Fruit fly (Drosophila melanogaster) whole organism: ENCODE data around the gene CG18666.

Experiments
- CG8478 ChIP-seq: fragments of >200 bp; optimal IDR thresholded peaks from 2 replicates; lab custom pipeline; 2018; ENCODE audit warnings: inconsistent platforms
- Dll ChIP-seq: fragments of >200 bp; optimal IDR thresholded peaks from 2 replicates; lab custom pipeline; 2017
- EcR ChIP-seq, 2 experiments: fragments of >200 bp; optimal IDR thresholded peaks; 2 replicates each; lab custom pipeline; 2017; ENCODE audit warnings: missing biosample characterization in 2 of 2, missing genetic modification characterization in 2 of 2, missing genetic modification reagents in 2 of 2
- pan ChIP-seq: fragments of >200 bp; optimal IDR thresholded peaks from 2 replicates; lab custom pipeline; 2017
- psq ChIP-seq: fragments of >200 bp; optimal IDR thresholded peaks from 2 replicates; lab custom pipeline; 2017
- usp ChIP-seq: fragments of >200 bp; optimal IDR thresholded peaks from 2 replicates; lab custom pipeline; 2017; ENCODE audit warnings: missing biosample characterization, missing genetic modification characterization, mixed read lengths

CG18666 gene

DNA sequence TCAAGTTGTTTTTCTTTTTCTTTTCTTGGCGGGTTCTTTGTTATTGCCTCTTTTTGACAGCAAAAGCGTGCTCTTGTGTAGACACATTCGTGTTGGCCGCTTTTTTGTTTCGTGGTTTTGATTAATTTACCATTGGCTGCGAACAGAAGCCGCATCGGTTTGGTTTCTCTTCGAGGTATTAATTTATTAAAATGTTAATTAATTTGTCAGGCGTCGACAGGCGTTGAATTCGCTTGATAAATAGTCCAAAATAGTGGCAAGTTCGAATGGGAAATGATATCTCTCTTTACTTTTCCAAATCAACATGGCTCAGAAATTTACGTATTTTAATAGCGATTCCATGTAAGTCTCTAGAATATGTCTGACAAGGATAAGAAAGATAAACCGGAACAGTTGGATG lies at the start of gene CG18666:
CG18666 (plus strand) TSS at position 301 of the 400 bp plus-strand sequence.
- TF ChIP-seq pan (lab: Kevin White, UChicago): no peak
- no peak for TF ChIP-seq usp
- no peak for TF ChIP-seq psq (lab: Kevin White, UChicago)
- no peak for TF ChIP-seq Dll (lab: Kevin White, UChicago)
- TF ChIP-seq CG8478 (lab: Kevin White, UChicago): no peak
- TF ChIP-seq EcR (GFP tag; optimal IDR thresholded peaks at IDR 0.05; lab: Kevin White, UChicago): no peak

dm6 chr2L:10986138-10986537 lies 48.5 kb upstream of the CG18666 start:
- no peak for TF ChIP-seq EcR (GFP tag; optimal IDR thresholded peaks at IDR 0.05; lab: Kevin White, UChicago)
- TF ChIP-seq pan (lab: Kevin White, UChicago): no peak
- TF ChIP-seq Dll (lab: Kevin White, UChicago): no peak
- no peak for TF ChIP-seq psq (lab: Kevin White, UChicago)
- TF ChIP-seq CG8478 (lab: Kevin White, UChicago): no peak
- TF ChIP-seq usp: no peak

- TF ChIP-seq pan (lab: Kevin White, UChicago) (no peak), Dll (lab: Kevin White, UChicago) (no peak), psq (lab: Kevin White, UChicago) (no peak)
Observed at dm6 chr2L:10987370-10987853, 47.2 kb upstream of the CG18666 start, which contains the start of the genes piwi and CG12253. TSS of gene piwi (minus strand) at chr2L:10987420. TSS of gene CG12253 (plus strand) at chr2L:10987806.

dm6 chr2L:10988026-10988425 lies 46.6 kb upstream of the CG18666 start:
- TF ChIP-seq usp (no peak), psq (lab: Kevin White, UChicago) (no peak), Dll (lab: Kevin White, UChicago) (no peak)

DNA sequence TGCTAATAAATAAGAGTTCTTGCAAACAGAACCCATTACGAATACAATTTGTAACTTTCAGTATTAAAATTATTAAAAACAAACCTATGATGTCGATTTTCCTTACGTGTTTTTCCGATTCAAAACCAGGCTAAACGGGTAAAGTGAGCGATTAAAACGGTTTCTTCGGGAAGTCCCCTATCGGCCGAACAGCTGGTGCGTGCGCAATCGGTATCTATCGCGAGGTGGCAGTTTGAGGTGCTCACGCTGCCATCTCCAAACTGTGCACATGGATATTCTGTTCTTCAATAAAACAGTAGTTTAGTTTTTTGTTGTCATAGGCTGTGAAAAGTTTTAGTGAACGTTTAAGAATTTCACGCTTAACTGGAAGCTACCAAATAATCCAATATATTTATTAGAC lies 45.4 kb upstream of the CG18666 start, which contains the start of gene TTLL4A:
TTLL4A (plus strand) TSS at position 240 of the 400 bp plus-strand sequence.
- TF ChIP-seq CG8478 (lab: Kevin White, UChicago) (no peak), psq (lab: Kevin White, UChicago) (no peak), usp (no peak), Dll (lab: Kevin White, UChicago) (no peak), pan (lab: Kevin White, UChicago) (no peak), EcR (GFP tag; optimal IDR thresholded peaks at IDR 0.05; lab: Kevin White, UChicago) (no peak)

- TF ChIP-seq EcR (GFP tag; optimal IDR thresholded peaks at IDR 0.05; lab: Kevin White, UChicago) (no peak), pan (lab: Kevin White, UChicago) (no peak), usp (no peak), Dll (lab: Kevin White, UChicago) (no peak), CG8478 (lab: Kevin White, UChicago) (no peak), psq (lab: Kevin White, UChicago) (no peak)
Observed at dm6 chr2L:11001376-11002122, 33.0 kb upstream of the CG18666 start, which contains the start of the genes aub and lectin-33A. TSS of gene aub (minus strand) at chr2L:11001476. TSS of gene lectin-33A (plus strand) at chr2L:11002072.

- no peak for TF ChIP-seq usp
- TF ChIP-seq Dll (lab: Kevin White, UChicago): no peak
- TF ChIP-seq pan (lab: Kevin White, UChicago): no peak
- TF ChIP-seq CG8478 (lab: Kevin White, UChicago): no peak
- no peak for TF ChIP-seq EcR (GFP tag; optimal IDR thresholded peaks at IDR 0.05; lab: Kevin White, UChicago)
- no peak for TF ChIP-seq psq (lab: Kevin White, UChicago)
Observed at dm6 chr2L:11003925-11004673, 30.5 kb upstream of the CG18666 start, which contains the start of gene RpL9. TSS of gene RpL9 (minus strand) at chr2L:11004189.

DNA sequence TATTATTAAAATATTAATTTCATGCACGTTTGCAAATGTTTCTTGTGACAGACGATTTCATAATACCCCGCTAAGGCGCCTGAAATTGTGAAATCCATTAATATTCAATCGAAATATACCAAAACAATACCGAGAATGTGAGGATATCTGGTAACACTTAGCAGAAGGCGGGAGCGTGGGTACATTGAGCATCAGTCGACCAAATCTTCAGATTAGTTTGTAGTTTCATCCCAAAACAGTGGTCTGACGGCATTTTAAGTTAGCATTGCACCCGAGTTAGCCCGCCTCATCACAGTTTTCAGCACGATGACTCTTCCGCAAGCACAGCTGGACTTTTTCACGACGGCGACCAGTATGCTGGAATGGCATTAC lies 29.9 kb upstream of the CG18666 start, which contains the start of gene Nup154:
Nup154 (plus strand) TSS at position 147 of the 372 bp plus-strand sequence.
- TF ChIP-seq Dll (lab: Kevin White, UChicago): no peak
- no peak for TF ChIP-seq usp
- no peak for TF ChIP-seq EcR (GFP tag; optimal IDR thresholded peaks at IDR 0.05; lab: Kevin White, UChicago)

DNA sequence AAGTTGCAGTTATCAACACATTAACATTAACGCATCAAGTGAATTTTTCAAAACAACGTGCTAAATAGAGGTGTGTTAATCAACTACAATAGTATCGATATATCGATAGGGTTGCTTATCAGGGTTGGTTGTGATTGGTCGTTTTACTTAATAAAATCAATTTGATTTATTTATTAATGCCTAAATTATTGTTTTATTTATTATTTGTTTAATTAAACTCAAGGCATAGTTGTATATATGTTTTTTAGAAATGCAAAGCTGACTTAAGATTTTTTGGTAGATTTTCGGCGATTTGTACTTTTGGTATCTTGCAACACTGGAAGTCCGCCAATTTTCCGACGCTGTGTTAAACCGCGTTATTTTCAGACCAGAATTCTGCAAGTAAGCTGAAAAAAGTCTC lies 23.6 kb upstream of the CG18666 start, which contains the start of the genes Art8 and dUTPase:
Art8 (minus strand) TSS at position 88 of the 400 bp plus-strand sequence.
dUTPase (plus strand) TSS at position 314 of the 400 bp plus-strand sequence.
- no peak for TF ChIP-seq EcR (GFP tag; optimal IDR thresholded peaks at IDR 0.05; lab: Kevin White, UChicago)
- TF ChIP-seq psq (lab: Kevin White, UChicago): no peak
- no peak for TF ChIP-seq Dll (lab: Kevin White, UChicago)
- TF ChIP-seq CG8478 (lab: Kevin White, UChicago): no peak
- TF ChIP-seq usp: no peak
- TF ChIP-seq pan (lab: Kevin White, UChicago): no peak

DNA sequence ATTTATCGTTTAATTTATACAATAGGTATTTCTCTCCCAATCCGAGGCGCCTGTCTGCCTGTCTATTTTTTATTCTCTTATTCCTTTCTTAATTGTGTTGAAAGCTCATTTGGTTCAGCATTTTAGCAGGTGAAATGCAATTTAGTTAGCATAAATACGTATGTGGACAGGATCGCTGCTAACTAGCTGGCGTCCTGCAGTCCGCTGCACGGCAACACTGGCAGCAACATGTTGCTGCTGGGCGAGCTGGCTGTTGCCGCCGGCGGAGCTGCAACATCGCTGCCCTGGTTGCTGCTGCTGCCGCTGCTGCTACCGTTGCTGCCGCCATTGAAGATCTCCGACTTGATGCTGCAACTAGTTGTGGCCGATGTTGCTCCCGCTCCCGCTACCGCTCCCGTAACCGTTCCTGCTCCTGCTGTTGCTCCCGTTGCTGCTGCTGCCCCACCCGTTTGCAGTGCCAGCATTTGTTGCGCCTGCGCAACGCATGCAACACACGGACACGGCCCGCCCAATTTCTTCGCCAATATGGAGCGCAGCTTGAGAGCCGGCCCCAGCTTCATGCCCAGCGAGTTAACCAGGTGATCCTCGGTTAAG lies 20.5 kb upstream of the CG18666 start:
- TF ChIP-seq pan (lab: Kevin White, UChicago) (no peak), usp (no peak), Dll (lab: Kevin White, UChicago) (no peak), psq (lab: Kevin White, UChicago) (no peak), CG8478 (lab: Kevin White, UChicago) (no peak), EcR (GFP tag; optimal IDR thresholded peaks at IDR 0.05; lab: Kevin White, UChicago) (no peak)

DNA sequence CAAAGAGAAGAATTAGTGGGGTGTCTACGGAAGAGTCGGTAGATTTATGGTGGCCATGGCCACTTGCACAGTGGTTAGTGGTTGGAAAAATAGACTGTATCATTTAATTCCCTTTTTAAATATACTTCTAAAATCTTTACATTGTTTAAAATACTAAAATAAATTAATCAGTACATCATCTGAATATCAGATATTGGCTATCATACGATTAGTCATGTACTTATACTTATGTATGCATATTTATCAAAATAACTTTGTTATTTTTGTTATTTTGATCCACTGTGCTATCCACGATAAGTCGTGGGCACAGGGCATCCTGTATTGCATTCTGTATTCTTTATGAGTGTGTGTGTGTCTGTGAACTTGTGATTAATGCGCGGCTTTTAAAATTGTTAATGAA lies 19.9 kb upstream of the CG18666 start:
- TF ChIP-seq EcR (GFP tag; optimal IDR thresholded peaks at IDR 0.05; lab: Kevin White, UChicago) (no peak), CG8478 (lab: Kevin White, UChicago) (no peak), pan (lab: Kevin White, UChicago) (no peak), usp (no peak), Dll (lab: Kevin White, UChicago) (no peak), psq (lab: Kevin White, UChicago) (no peak)
